Fruit fly (Drosophila melanogaster) whole organism, embryonic: ENCODE measurements around the gene kin17.

ENCODE experiments used
- Atf6 ChIP-seq: fragments of 200-800 bp; sonication (Bioruptor generic); IDR thresholded peaks from 2 replicates; pipeline ENCODE4 v1.3.6; 2022; ENCODE audit warnings: missing biosample characterization, missing genetic modification characterization
- BtbVII ChIP-seq: fragments of 200-800 bp; sonication (Bioruptor generic); optimal IDR thresholded peaks from 3 replicates; lab custom pipeline; 2017; ENCODE audit warnings: missing biosample characterization, mild to moderate bottlenecking, missing genetic modification characterization
- CG10431 ChIP-seq: fragments of 200-800 bp; sonication (Bioruptor generic); optimal IDR thresholded peaks from 3 replicates; lab custom pipeline; 2018; ENCODE audit warnings: missing biosample characterization, mild to moderate bottlenecking, missing genetic modification characterization
- CG11560 ChIP-seq: fragments of 200-800 bp; sonication (Bioruptor generic); IDR thresholded peaks from 3 replicates; pipeline ENCODE4 v1.3.6; 2022; ENCODE audit warnings: missing biosample characterization, missing genetic modification characterization
- CG11695 ChIP-seq: fragments of 200-800 bp; sonication (Bioruptor generic); IDR thresholded peaks from 3 replicates; pipeline ENCODE4 v1.3.6; 2022; ENCODE audit warnings: missing biosample characterization, missing genetic modification characterization
- CG12236 ChIP-seq: fragments of 200-800 bp; sonication (Bioruptor generic); optimal IDR thresholded peaks from 2 replicates; lab custom pipeline; 2016; ENCODE audit warnings: missing biosample characterization, missing genetic modification characterization
- CG13296 ChIP-seq: fragments of 200-800 bp; sonication (Bioruptor generic); optimal IDR thresholded peaks from 3 replicates; lab custom pipeline; 2018; ENCODE audit warnings: missing biosample characterization, mild to moderate bottlenecking, missing genetic modification characterization
- CG13424 ChIP-seq: fragments of 200-800 bp; sonication (Bioruptor generic); optimal IDR thresholded peaks from 2 replicates; lab custom pipeline; 2019; ENCODE audit warnings: missing biosample characterization, mild to moderate bottlenecking, missing genetic modification characterization, moderate library complexity
- CG15514 ChIP-seq: fragments of 200-800 bp; sonication (Bioruptor generic); optimal IDR thresholded peaks from 3 replicates; lab custom pipeline; 2017; ENCODE audit warnings: missing biosample characterization, missing genetic modification characterization, mild to moderate bottlenecking, moderate library complexity, missing genetic modification reagents
- CG17568 ChIP-seq: fragments of 200-800 bp; sonication (Bioruptor generic); optimal IDR thresholded peaks from 2 replicates; lab custom pipeline; 2018; ENCODE audit warnings: missing biosample characterization, mild to moderate bottlenecking, missing genetic modification characterization, moderate library complexity
- CG17912 ChIP-seq: fragments of 200-800 bp; sonication (Bioruptor generic); optimal IDR thresholded peaks from 2 replicates; lab custom pipeline; 2018; ENCODE audit warnings: missing biosample characterization, mild to moderate bottlenecking, missing genetic modification characterization
- CG18011 ChIP-seq: fragments of 200-800 bp; sonication (Bioruptor generic); optimal IDR thresholded peaks from 2 replicates; lab custom pipeline; 2017; ENCODE audit warnings: missing biosample characterization, missing genetic modification characterization, mild to moderate bottlenecking, moderate library complexity, missing genotype
- CG2120 ChIP-seq: fragments of 200-800 bp; sonication (Bioruptor generic); optimal IDR thresholded peaks from 3 replicates; lab custom pipeline; 2016; ENCODE audit warnings: missing biosample characterization, missing genetic modification characterization
- CG2199 ChIP-seq: fragments of 200-800 bp; sonication (Bioruptor generic); IDR thresholded peaks from 3 replicates; pipeline ENCODE4 v1.3.6; 2022; ENCODE audit warnings: missing biosample characterization, missing genetic modification characterization
- CG2678 ChIP-seq: fragments of 200-800 bp; sonication (Bioruptor generic); optimal IDR thresholded peaks from 3 replicates; lab custom pipeline; 2019; ENCODE audit warnings: missing biosample characterization, mild to moderate bottlenecking, missing genetic modification characterization, moderate library complexity
- CG30403 ChIP-seq: fragments of 200-800 bp; sonication (Bioruptor generic); optimal IDR thresholded peaks from 3 replicates; lab custom pipeline; 2016; ENCODE audit warnings: missing biosample characterization, missing genetic modification characterization
- CG3163 ChIP-seq: fragments of 200-800 bp; sonication (Bioruptor generic); optimal IDR thresholded peaks from 3 replicates; lab custom pipeline; 2016; ENCODE audit warnings: missing biosample characterization, missing genetic modification characterization
- CG32532 ChIP-seq: fragments of 200-800 bp; sonication (Bioruptor generic); IDR thresholded peaks from 2 replicates; pipeline ENCODE4 v1.3.6; 2022; ENCODE audit warnings: missing biosample characterization, missing genetic modification characterization
- CG34376 ChIP-seq: fragments of 200-800 bp; sonication (Bioruptor generic); optimal IDR thresholded peaks from 2 replicates; lab custom pipeline; 2018; ENCODE audit warnings: missing biosample characterization, mild to moderate bottlenecking, missing genetic modification characterization
- CG3726 ChIP-seq: fragments of 200-800 bp; sonication (Bioruptor generic); IDR thresholded peaks from 3 replicates; pipeline ENCODE4, ENCODE4 v1.3.6; 2022; ENCODE audit warnings: missing biosample characterization, missing genetic modification characterization
- CG7786 ChIP-seq: fragments of 200-800 bp; sonication (Bioruptor generic); optimal IDR thresholded peaks from 2 replicates; lab custom pipeline; 2016; ENCODE audit warnings: missing biosample characterization, missing genetic modification characterization
- CG8281 ChIP-seq: fragments of 200-800 bp; sonication (Bioruptor generic); optimal IDR thresholded peaks from 2 replicates; lab custom pipeline; 2018; ENCODE audit warnings: missing biosample characterization, mild to moderate bottlenecking, missing genetic modification characterization, moderate library complexity
- CG8765 ChIP-seq: fragments of 200-800 bp; sonication (Bioruptor generic); IDR thresholded peaks from 2 replicates; pipeline ENCODE4 v1.3.6; 2022; ENCODE audit warnings: missing biosample characterization, missing genetic modification characterization
- CoRest ChIP-seq: fragments of 200-800 bp; sonication (Bioruptor generic); optimal IDR thresholded peaks from 3 replicates; lab custom pipeline; 2018; ENCODE audit warnings: missing biosample characterization, mild to moderate bottlenecking, missing genetic modification characterization, moderate library complexity
- Dbx ChIP-seq: fragments of 200-800 bp; sonication (Bioruptor generic); IDR thresholded peaks from 3 replicates; pipeline ENCODE4 v1.3.6; 2022; ENCODE audit warnings: missing biosample characterization, missing genetic modification characterization
- Dfd ChIP-seq, 2 experiments: fragments of >200 bp; optimal IDR thresholded peaks; 2 replicates each; lab custom pipeline; 2017; ENCODE audit warnings: missing biosample characterization in 2 of 2, missing genetic modification characterization in 2 of 2
- Doc2 ChIP-seq: fragments of 200-800 bp; sonication (Bioruptor generic); IDR thresholded peaks from 2 replicates; pipeline ENCODE4 v1.3.6; 2022; ENCODE audit warnings: missing biosample characterization, missing genetic modification characterization
- Ets65A ChIP-seq: fragments of 200-800 bp; sonication (Bioruptor generic); peaks from one replicate; lab custom pipeline; 2016; ENCODE audit warnings: missing biosample characterization, missing genetic modification characterization
- H2.0 ChIP-seq: fragments of 200-800 bp; sonication (Bioruptor generic); IDR thresholded peaks from 2 replicates; pipeline ENCODE4 v1.3.6; 2022; ENCODE audit warnings: missing biosample characterization, missing genetic modification characterization
- Hmr ChIP-seq: fragments of 200-800 bp; sonication (Bioruptor generic); optimal IDR thresholded peaks from 3 replicates; lab custom pipeline; 2017; ENCODE audit warnings: mild to moderate bottlenecking, missing biosample characterization, missing genetic modification reagents, missing genetic modification characterization
- Jarid2 ChIP-seq: fragments of 200-800 bp; sonication (Bioruptor generic); optimal IDR thresholded peaks from 3 replicates; lab custom pipeline; 2017; ENCODE audit warnings: mild to moderate bottlenecking, missing biosample characterization, missing genetic modification reagents, missing genetic modification characterization
- Rx ChIP-seq: fragments of 200-800 bp; sonication (Bioruptor generic); IDR thresholded peaks from 2 replicates; pipeline ENCODE4 v1.3.6; 2022; ENCODE audit warnings: missing biosample characterization, missing genetic modification characterization
- Stat92E ChIP-seq, 3 experiments: fragments of >200 bp in 2 of 3; fragments of 200-800 bp in 1 of 3; sonication (Bioruptor generic) in 1 of 3; optimal IDR thresholded peaks; 2 replicates each; lab custom pipeline; 2017 to 2019; ENCODE audit warnings: missing biosample characterization in 3 of 3, missing genetic modification characterization in 3 of 3, mild to moderate bottlenecking in 1 of 3, moderate library complexity in 1 of 3
- YL-1 ChIP-seq: fragments of 200-800 bp; sonication (Bioruptor generic); optimal IDR thresholded peaks from 3 replicates; lab custom pipeline; 2017; ENCODE audit warnings: missing biosample characterization, mild to moderate bottlenecking, missing genetic modification characterization
- cato ChIP-seq: fragments of 200-800 bp; sonication (Bioruptor generic); optimal IDR thresholded peaks from 2 replicates; lab custom pipeline; 2016; ENCODE audit warnings: missing biosample characterization, missing genetic modification characterization, borderline replicate concordance
- corto ChIP-seq: fragments of 200-800 bp; sonication (Bioruptor generic); optimal IDR thresholded peaks from 2 replicates; lab custom pipeline; 2016; ENCODE audit warnings: missing biosample characterization, mild to moderate bottlenecking, missing genetic modification characterization, moderate library complexity
- cwo ChIP-seq: fragments of 200-800 bp; sonication (Bioruptor generic); optimal IDR thresholded peaks from 3 replicates; lab custom pipeline; 2017; ENCODE audit warnings: missing biosample characterization, missing genetic modification characterization, mild to moderate bottlenecking, moderate library complexity, missing genetic modification reagents
- danr ChIP-seq: fragments of 200-800 bp; sonication (Bioruptor generic); IDR thresholded peaks from 2 replicates; pipeline ENCODE4 v1.3.6; 2022; ENCODE audit warnings: missing biosample characterization, missing genetic modification characterization
- fd64A ChIP-seq: fragments of 200-800 bp; sonication (Bioruptor generic); optimal IDR thresholded peaks from 3 replicates; lab custom pipeline; 2018; ENCODE audit warnings: missing biosample characterization, mild to moderate bottlenecking, missing genetic modification characterization
- gcm ChIP-seq: fragments of 200-800 bp; sonication (Bioruptor generic); optimal IDR thresholded peaks from 2 replicates; lab custom pipeline; 2019; ENCODE audit warnings: missing biosample characterization, mild to moderate bottlenecking, missing genetic modification characterization, moderate library complexity
- grn ChIP-seq: fragments of 200-800 bp; sonication (Bioruptor generic); optimal IDR thresholded peaks from 3 replicates; lab custom pipeline; 2017; ENCODE audit warnings: missing biosample characterization, missing genetic modification characterization
- klu ChIP-seq: fragments of 200-800 bp; sonication (Bioruptor generic); IDR thresholded peaks from 2 replicates; pipeline ENCODE4 v1.3.6; 2022; ENCODE audit warnings: missing biosample characterization, missing genetic modification characterization
- peb ChIP-seq: fragments of 200-800 bp; sonication (Bioruptor generic); IDR thresholded peaks from 2 replicates; pipeline ENCODE4 v1.3.6; 2022; ENCODE audit warnings: missing biosample characterization, missing genetic modification characterization
- pfk ChIP-seq: fragments of 200-800 bp; sonication (Bioruptor generic); optimal IDR thresholded peaks from 2 replicates; lab custom pipeline; 2018; ENCODE audit warnings: missing biosample characterization, mild to moderate bottlenecking, missing genetic modification characterization, moderate library complexity
- pros ChIP-seq: fragments of 200-800 bp; sonication (Bioruptor generic); optimal IDR thresholded peaks from 3 replicates; lab custom pipeline; 2019; ENCODE audit warnings: missing biosample characterization, mild to moderate bottlenecking, missing genetic modification characterization, moderate library complexity
- salm ChIP-seq: fragments of 200-800 bp; sonication (Bioruptor generic); optimal IDR thresholded peaks from 2 replicates; lab custom pipeline; 2018; ENCODE audit warnings: missing biosample characterization, mild to moderate bottlenecking, missing genetic modification characterization
- sna ChIP-seq: fragments of 200-800 bp; sonication (Bioruptor generic); IDR thresholded peaks from 2 replicates; pipeline ENCODE4 v1.3.6; 2022; ENCODE audit warnings: missing biosample characterization, missing genetic modification characterization; ENCODE audit not compliant: partially characterized antibody
- z ChIP-seq: fragments of 200-800 bp; sonication (Bioruptor generic); IDR thresholded peaks from 3 replicates; pipeline ENCODE4 v1.3.6; 2022; ENCODE audit warnings: missing biosample characterization, missing genetic modification characterization
- zfh1 ChIP-seq: fragments of 200-800 bp; sonication (Bioruptor generic); IDR thresholded peaks from 3 replicates; pipeline ENCODE4 v1.3.6; 2022; ENCODE audit warnings: missing biosample characterization, missing genetic modification characterization

The kin17 gene

dm6 chr3L:20347762-20348580, 8.6 kb upstream of the kin17 start, which contains the start of the genes Rbbp5 and eRF1 (continued):
- TF ChIP-seq CG10431 (GFP tag; lab: Kevin White, UChicago) (no peak), Ets65A (GFP tag; lab: Kevin White, UChicago) (peak; percentile 96), Hmr (GFP tag; lab: Kevin White, UChicago) (peak; percentile 71), H2.0 (GFP tag; lab: Robert Waterston, UW) (no peak; the same call in 1 of the 2 replicates), grn (GFP tag; lab: Kevin White, UChicago) (no peak), CG12236 (GFP tag; lab: Kevin White, UChicago) (no peak), cwo (GFP tag; lab: Kevin White, UChicago) (peak; percentile 33), YL-1 (GFP tag; lab: Kevin White, UChicago) (peak; percentile 47), CG13424 (tag; lab: Kevin White, UChicago) (peak; percentile 83), CG30403 (GFP tag; lab: Kevin White, UChicago) (peak; percentile 90), fd64A (GFP tag; lab: Kevin White, UChicago) (no peak), CoRest (tag; lab: Kevin White, UChicago) (peak; percentile 88), CG2678 (tag; lab: Kevin White, UChicago) (peak; percentile 80), CG8765 (GFP tag; lab: Robert Waterston, UW) (peak; percentile 64), pros (GFP tag; lab: Kevin White, UChicago) (no peak), pfk (GFP tag; lab: Kevin White, UChicago) (no peak), CG32532 (GFP tag; lab: Robert Waterston, UW) (peak; percentile 87), CG13296 (GFP tag; lab: Kevin White, UChicago) (peak; percentile 39), CG15514 (GFP tag; lab: Kevin White, UChicago) (peak; percentile 72), corto (GFP tag; lab: Kevin White, UChicago) (peak; percentile 53), CG18011 (GFP tag; lab: Kevin White, UChicago) (no peak), CG3726 (GFP tag; lab: Robert Waterston, UW) (peak; percentile 59; the same call in 1 of the 3 replicates), zfh1 (GFP tag; lab: Robert Waterston, UW) (peak; percentile 85), CG7786 (GFP tag; lab: Kevin White, UChicago) (peak; percentile 56), peb (GFP tag; lab: Robert Waterston, UW) (peak; percentile 49; the same call in 1 of the 2 replicates), CG11560 (tag; lab: Robert Waterston, UW) (peak; percentile 39; the same call in 1 of the 3 replicates), klu (no peak; the same call in 1 of the 2 replicates), CG3163 (GFP tag; lab: Kevin White, UChicago) (no peak), CG2199 (GFP tag; lab: Robert Waterston, UW) (no peak), z (GFP tag; lab: Robert Waterston, UW) (no peak), salm (no peak), danr (GFP tag; lab: Robert Waterston, UW) (no peak), Doc2 (GFP tag; lab: Robert Waterston, UW) (no peak), Rx (peak; percentile 56; the same call in 1 of the 2 replicates), CG17568 (GFP tag; lab: Kevin White, UChicago) (no peak), Jarid2 (GFP tag; lab: Kevin White, UChicago) (no peak), CG11695 (0 out of 3 replicates have a peak, but pooled peaks have one; percentile 10), Dbx (peak; percentile 93), Atf6 (GFP tag; lab: Robert Waterston, UW) (peak; percentile 65), CG17912 (no peak), gcm (GFP tag; lab: Kevin White, UChicago) (no peak), BtbVII (GFP tag; lab: Kevin White, UChicago) (peak; percentile 47), Dfd (GFP tag; optimal IDR thresholded peaks at IDR 0.05; lab: Kevin White, UChicago) (no peak), CG2120 (GFP tag; lab: Kevin White, UChicago) (peak; percentile 87), CG8281 (no peak), Stat92E (GFP tag; optimal IDR thresholded peaks at IDR 0.05; lab: Kevin White, UChicago) (no peak), CG34376 (GFP tag; lab: Kevin White, UChicago) (peak; percentile 24), sna (GFP tag; lab: Robert Waterston, UW) (peak; percentile 81), cato (no peak)
